Worm (Caenorhabditis elegans): ENCODE results near the gene hach-1.
A peak's percentile ranks its signal among the peaks of the same experiment; 100 is the strongest.

The hach-1 gene

DNA sequence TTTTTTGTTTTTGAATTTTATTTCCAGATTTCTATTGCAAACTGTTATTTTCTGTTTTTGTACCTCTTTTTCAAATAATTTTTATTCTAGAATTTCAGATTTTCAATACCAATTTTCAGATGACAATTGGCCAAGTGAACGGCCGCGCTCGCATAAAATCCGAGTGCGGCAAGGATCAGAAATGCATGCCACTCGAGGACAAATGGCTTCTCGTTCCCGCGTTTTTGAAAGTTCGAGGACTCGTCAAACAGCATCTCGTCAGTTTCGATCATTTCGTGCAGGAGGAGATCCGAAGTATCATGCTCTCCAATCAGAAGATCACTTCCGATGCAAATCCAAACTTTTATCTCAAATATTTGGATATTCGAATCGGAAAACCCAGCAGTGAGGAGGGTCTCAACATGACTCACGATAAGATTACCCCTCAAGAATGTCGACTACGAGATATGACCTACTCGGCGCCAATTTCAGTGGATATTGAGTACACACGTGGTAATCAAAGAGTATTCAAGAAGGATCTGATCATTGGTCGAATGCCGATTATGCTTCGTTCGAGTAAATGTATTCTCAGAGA, 2.1 kb downstream of the hach-1 start, which contains the start of gene rpc-2 (continued):
- no peak for TF ChIP-seq lin-39 (tag; optimal IDR thresholded peaks at IDR 0.05)
- no peak for TF ChIP-seq saeg-2 (GFP tag; IDR thresholded peaks at IDR 0.05)
- TF ChIP-seq fos-1 (tag; optimal IDR thresholded peaks at IDR 0.05), result no peak
- TF ChIP-seq tag-97 (GFP tag; IDR thresholded peaks at IDR 0.05), result no peak
- no peak for TF ChIP-seq madf-5 (GFP tag; IDR thresholded peaks at IDR 0.05)
- TF ChIP-seq lim-7 (GFP tag; IDR thresholded peaks at IDR 0.05), result peak; percentile 18; the same call in 1 of the 2 replicates
- TF ChIP-seq mdt-29 (GFP tag; IDR thresholded peaks at IDR 0.05), result peak; percentile 49; the same call in 1 of the 2 replicates

DNA sequence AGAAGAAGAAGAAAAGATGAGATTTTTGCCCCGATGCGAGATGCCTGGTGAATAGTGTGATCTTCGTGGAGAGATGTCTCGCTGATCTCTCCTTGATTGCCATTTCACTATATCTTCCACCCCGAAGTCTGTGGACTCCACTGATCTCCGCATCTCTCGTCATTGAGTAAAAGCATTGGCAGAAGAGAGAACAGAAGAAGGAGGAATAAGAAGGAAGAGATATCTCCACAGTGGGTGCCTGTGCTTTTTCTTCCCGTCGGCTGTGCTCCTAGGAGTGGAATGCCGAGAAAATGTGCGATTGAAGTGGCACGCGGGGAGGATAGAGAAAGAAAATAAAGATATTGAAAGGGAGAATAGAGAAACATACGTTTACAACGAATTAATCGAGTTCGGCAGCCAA, 8.4 kb downstream of the hach-1 start:
- TF ChIP-seq dmd-9 (GFP tag; IDR thresholded peaks at IDR 0.05) (no peak), hlh-11 (tag; optimal IDR thresholded peaks at IDR 0.05) (peak; percentile 52), F26F4.8 (GFP tag; conservative IDR thresholded peaks at IDR 0.05) (no peak), lin-15B (tag; optimal IDR thresholded peaks at IDR 0.05) (no peak), set-16 (GFP tag; IDR thresholded peaks at IDR 0.05) (peak; percentile 20; the same call in 1 of the 2 replicates), mxl-3 (GFP tag; optimal IDR thresholded peaks at IDR 0.05) (peak; percentile 31), nhr-28 (tag; optimal IDR thresholded peaks at IDR 0.05) (peak; percentile 5), hmg-1.1 (GFP tag; IDR thresholded peaks at IDR 0.05) (no peak), unc-62 (GFP tag; optimal IDR thresholded peaks at IDR 0.05 in 1 of 2) (peak in 1 of 2 experiments; percentile 6), unc-62 (tag; optimal IDR thresholded peaks at IDR 0.05) (no peak), lin-38 (GFP tag; IDR thresholded peaks at IDR 0.05) (no peak), nhr-11 (tag; optimal IDR thresholded peaks at IDR 0.05) (peak; percentile 50), daf-16 (GFP tag; optimal IDR thresholded peaks at IDR 0.05) (peak in 1 of 2 experiments; percentile 15), daf-16 (tag; optimal IDR thresholded peaks at IDR 0.05) (no peak)

ce11 chrIII:5564325-5564724, 9.1 kb downstream of the hach-1 start:
- TF ChIP-seq unc-62 (GFP tag; optimal IDR thresholded peaks at IDR 0.05 in 1 of 2) (peak in 1 of 2 experiments; percentile 96), unc-62 (tag; optimal IDR thresholded peaks at IDR 0.05) (no peak), snpc-4 (tag; optimal IDR thresholded peaks at IDR 0.05) (no peak)

- TF ChIP-seq lim-7 (GFP tag; IDR thresholded peaks at IDR 0.05) (0 out of 2 replicates have a peak, but pooled peaks have one; percentile 16), hlh-11 (tag; optimal IDR thresholded peaks at IDR 0.05) (peak; percentile 36), egl-27 (tag; optimal IDR thresholded peaks at IDR 0.05) (no peak), F49E8.2 (tag; optimal IDR thresholded peaks at IDR 0.05; ENCODE audit: borderline replicate concordance) (no peak), set-16 (GFP tag; IDR thresholded peaks at IDR 0.05) (peak; percentile 43; the same call in 1 of the 2 replicates), ZK337.2 (GFP tag; IDR thresholded peaks at IDR 0.05) (0 out of 2 replicates have a peak, but pooled peaks have one; percentile 15), aha-1 (tag) (peak; percentile 20)
Measured at ce11 chrIII:5564799-5565198, 9.5 kb downstream of the hach-1 start, which contains the start of gene mlc-3. Gene mlc-3, plus strand, starts transcription at chrIII:5565025.

DNA sequence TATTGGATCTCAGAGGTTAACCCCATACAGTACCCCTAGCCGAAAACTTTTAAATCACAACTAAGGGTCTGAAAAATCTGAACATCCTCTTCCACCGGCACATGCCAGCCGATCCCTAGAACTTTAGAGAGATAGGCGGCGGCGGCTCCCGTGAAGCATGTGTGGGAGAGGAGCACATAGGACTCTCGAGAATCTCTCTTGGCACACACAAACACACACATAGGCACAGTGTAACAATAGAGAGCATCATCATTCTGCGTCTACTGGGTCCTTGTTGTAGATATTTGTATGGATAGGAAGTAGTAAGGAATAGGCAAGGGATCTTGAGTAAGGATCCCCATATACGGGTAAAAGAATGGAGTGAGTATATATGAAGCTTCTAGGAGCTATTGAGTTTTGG, 10.4 kb downstream of the hach-1 start:
- TF ChIP-seq F37D6.2 (tag; optimal IDR thresholded peaks at IDR 0.05), result no peak

DNA sequence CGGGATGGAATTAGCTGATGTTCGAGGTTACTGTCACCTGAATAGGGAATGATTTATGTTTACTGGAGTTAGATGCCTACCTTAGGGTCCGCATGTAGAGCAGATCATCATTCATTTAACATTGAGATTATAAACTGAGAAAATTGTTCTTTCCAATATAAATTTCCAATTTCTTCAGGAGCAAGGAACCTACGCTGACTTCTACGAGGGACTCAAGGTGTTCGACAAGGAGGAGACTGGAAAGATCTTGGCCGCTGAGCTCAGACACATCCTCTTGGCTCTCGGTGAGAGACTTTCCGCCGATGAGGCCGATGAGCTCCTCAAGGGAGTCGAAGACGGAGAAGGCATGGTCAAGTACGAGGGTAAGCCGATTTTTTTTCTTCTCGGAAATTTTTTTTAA, 11.2 kb downstream of the hach-1 start:
- TF ChIP-seq set-16 (GFP tag; IDR thresholded peaks at IDR 0.05), result peak; percentile 50
- no peak for TF ChIP-seq ztf-11 (tag; optimal IDR thresholded peaks at IDR 0.05)
- peak in 1 of 2 experiments; percentile 68 for TF ChIP-seq unc-62 (GFP tag; optimal IDR thresholded peaks at IDR 0.05 in 1 of 2)
- TF ChIP-seq unc-62 (tag; optimal IDR thresholded peaks at IDR 0.05), result no peak
- no peak for TF ChIP-seq madf-5 (GFP tag; IDR thresholded peaks at IDR 0.05)
- no peak for TF ChIP-seq ceh-20 (GFP tag; IDR thresholded peaks at IDR 0.05)

DNA sequence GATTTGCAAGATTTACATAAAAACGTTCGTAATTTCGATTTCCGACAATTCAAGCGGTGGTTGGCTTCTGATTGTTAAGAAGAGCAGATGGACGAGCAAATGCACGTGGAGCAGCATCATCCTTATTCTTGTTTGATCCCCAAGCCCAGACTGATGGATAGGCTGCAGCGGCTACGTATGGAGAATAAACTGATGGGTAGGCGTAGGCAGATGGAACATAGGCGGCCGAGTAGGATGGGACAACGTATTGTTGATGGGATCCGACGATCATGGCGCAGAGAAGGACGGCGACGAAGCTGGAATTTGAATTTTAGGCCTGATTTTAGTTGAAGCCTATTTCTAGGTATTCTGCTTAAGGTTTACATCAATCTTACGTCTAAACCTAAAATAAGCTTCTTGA, 13.0 kb downstream of the hach-1 start:
- no peak for TF ChIP-seq duxl-1 (tag; optimal IDR thresholded peaks at IDR 0.05; ENCODE audit: poor library complexity)
- TF ChIP-seq egl-43 (GFP tag; IDR thresholded peaks at IDR 0.05), result peak; percentile 55; the same call in 1 of the 2 replicates
- 0 out of 2 replicates have a peak, but pooled peaks have one; percentile 35 for TF ChIP-seq arid-1 (GFP tag; conservative IDR thresholded peaks at IDR 0.05)
- no peak for TF ChIP-seq spr-3 (GFP tag; optimal IDR thresholded peaks at IDR 0.05)
- TF ChIP-seq F49E8.2 (tag; optimal IDR thresholded peaks at IDR 0.05; ENCODE audit: borderline replicate concordance), result no peak

All from whole organism, L4 larva.